Fruit fly (Drosophila melanogaster) whole organism, pupa: ENCODE measurements around the gene Cyp313a1.

Experiments
- CG10348 ChIP-seq: fragments of 200-800 bp; sonication (Bioruptor generic); IDR thresholded peaks from 2 replicates; pipeline ENCODE4 v1.3.6; 2022; ENCODE audit warnings: missing biosample characterization, missing genetic modification characterization
- CG12605 ChIP-seq: fragments of 200-800 bp; sonication (Bioruptor generic); IDR thresholded peaks from 2 replicates; pipeline ENCODE4 v1.3.6; 2022; ENCODE audit warnings: missing biosample characterization, missing genetic modification characterization
- CG13204 ChIP-seq: fragments of 200-800 bp; sonication (Bioruptor generic); optimal IDR thresholded peaks from 2 replicates; lab custom pipeline; 2018; ENCODE audit warnings: missing biosample characterization, mild to moderate bottlenecking, missing genetic modification characterization, moderate library complexity
- CG14655 ChIP-seq: fragments of 200-800 bp; sonication (Bioruptor generic); optimal IDR thresholded peaks from 3 replicates; lab custom pipeline; 2017; ENCODE audit warnings: mild to moderate bottlenecking, missing biosample characterization, missing genetic modification reagents, missing genetic modification characterization
- CG15710 ChIP-seq: fragments of 200-800 bp; sonication (Bioruptor generic); optimal IDR thresholded peaks from 2 replicates; lab custom pipeline; 2018; ENCODE audit warnings: missing biosample characterization, mild to moderate bottlenecking, missing genetic modification characterization, moderate library complexity
- CG17806 ChIP-seq: fragments of 200-800 bp; sonication (Bioruptor generic); optimal IDR thresholded peaks from 2 replicates; lab custom pipeline; 2018; ENCODE audit warnings: missing biosample characterization, mild to moderate bottlenecking, missing genetic modification characterization, moderate library complexity
- CG32121 ChIP-seq: fragments of 200-800 bp; sonication (Bioruptor generic); IDR thresholded peaks from 2 replicates; pipeline ENCODE4 v1.3.6; 2022; ENCODE audit warnings: missing biosample characterization, missing genetic modification characterization
- CG34367 ChIP-seq: fragments of 200-800 bp; sonication (Bioruptor generic); optimal IDR thresholded peaks from 2 replicates; lab custom pipeline; 2018; ENCODE audit warnings: missing biosample characterization, mild to moderate bottlenecking, missing genetic modification characterization
- CG4496 ChIP-seq: fragments of 200-800 bp; sonication (Bioruptor generic); IDR thresholded peaks from 3 replicates; pipeline ENCODE4 v1.3.6; 2022; ENCODE audit warnings: missing biosample characterization, missing genetic modification characterization
- CG8159 ChIP-seq: fragments of 200-800 bp; sonication (Bioruptor generic); optimal IDR thresholded peaks from 3 replicates; lab custom pipeline; 2018; ENCODE audit warnings: missing biosample characterization, mild to moderate bottlenecking, missing genetic modification characterization, moderate library complexity
- CG8301 ChIP-seq: fragments of 200-800 bp; sonication (Bioruptor generic); optimal IDR thresholded peaks from 2 replicates; lab custom pipeline; 2018; ENCODE audit warnings: missing biosample characterization, mild to moderate bottlenecking, missing genetic modification characterization
- CG9948 ChIP-seq: fragments of 200-800 bp; sonication (Bioruptor generic); optimal IDR thresholded peaks from 2 replicates; lab custom pipeline; 2018; ENCODE audit warnings: missing biosample characterization, mild to moderate bottlenecking, missing genetic modification characterization, moderate library complexity
- D1 ChIP-seq: fragments of 200-800 bp; sonication (Bioruptor generic); optimal IDR thresholded peaks from 2 replicates; lab custom pipeline; 2018; ENCODE audit warnings: missing biosample characterization, mild to moderate bottlenecking, missing genetic modification characterization, moderate library complexity
- EcR ChIP-seq: fragments of 200-800 bp; sonication (Bioruptor generic); optimal IDR thresholded peaks from 3 replicates; lab custom pipeline; 2019; ENCODE audit warnings: missing biosample characterization, missing genetic modification characterization, mild to moderate bottlenecking, moderate library complexity, missing genetic modification reagents
- Ets98B ChIP-seq: fragments of 200-800 bp; sonication (Bioruptor generic); IDR thresholded peaks from 2 replicates; pipeline ENCODE4 v1.3.6; 2022; ENCODE audit warnings: missing biosample characterization, missing genetic modification characterization
- Pif1A ChIP-seq: fragments of 200-800 bp; sonication (Bioruptor generic); optimal IDR thresholded peaks from 3 replicates; lab custom pipeline; 2016; ENCODE audit warnings: missing biosample characterization, missing genetic modification characterization
- Pif1B ChIP-seq: fragments of 200-800 bp; sonication (Bioruptor generic); optimal IDR thresholded peaks from 3 replicates; lab custom pipeline; 2016; ENCODE audit warnings: missing biosample characterization, missing genetic modification characterization
- Snoo ChIP-seq: fragments of 200-800 bp; sonication (Bioruptor generic); optimal IDR thresholded peaks from 3 replicates; lab custom pipeline; 2017; ENCODE audit warnings: missing biosample characterization, mild to moderate bottlenecking, missing genetic modification characterization, inconsistent platforms
- fd96Ca ChIP-seq: fragments of 200-800 bp; sonication (Bioruptor generic); IDR thresholded peaks from 3 replicates; pipeline ENCODE4 v1.3.6; 2022; ENCODE audit warnings: missing biosample characterization, missing genetic modification characterization
- gl ChIP-seq: fragments of 200-800 bp; sonication (Bioruptor generic); optimal IDR thresholded peaks from 2 replicates; lab custom pipeline; 2018; ENCODE audit warnings: missing biosample characterization, mild to moderate bottlenecking, missing genetic modification characterization
- rn ChIP-seq: fragments of 200-800 bp; sonication (Bioruptor generic); IDR thresholded peaks from 2 replicates; pipeline ENCODE4 v1.3.6; 2022; ENCODE audit warnings: missing biosample characterization, missing genetic modification characterization

The Cyp313a1 gene

dm6 chr3R:14520749-14521148 lies at the start of gene Cyp313a1:
Gene Cyp313a1 (plus strand): TSS chr3R:14521049.
- TF ChIP-seq CG32121 (GFP tag; lab: Robert Waterston, UW) (no peak), Pif1A (GFP tag; lab: Kevin White, UChicago) (no peak), CG9948 (no peak), CG8301 (tag; lab: Kevin White, UChicago) (no peak), CG8159 (tag; lab: Kevin White, UChicago) (no peak)

DNA sequence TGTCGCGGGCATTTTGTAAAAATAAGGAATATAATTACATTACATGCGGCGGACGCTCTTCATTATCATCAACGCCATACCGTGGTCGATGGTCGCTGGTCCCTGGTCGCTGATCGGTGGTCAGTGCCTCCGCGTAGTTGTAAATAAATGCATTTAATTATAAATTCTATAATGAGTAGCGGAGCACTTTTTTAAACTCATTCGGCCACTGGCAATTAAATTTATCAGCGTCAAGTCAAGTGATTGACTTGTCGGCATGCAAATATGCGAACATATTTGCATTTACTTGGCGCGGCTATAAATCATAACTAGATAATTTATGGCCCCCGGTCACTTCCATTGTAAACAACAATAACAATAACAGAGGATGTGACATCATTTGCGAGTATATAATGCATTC lies 49.4 kb upstream of the Cyp313a1 start:
- TF ChIP-seq CG34367 (tag; lab: Kevin White, UChicago) (no peak), EcR (GFP tag; lab: Kevin White, UChicago) (peak; percentile 75)

- no peak for TF ChIP-seq CG8159 (tag; lab: Kevin White, UChicago)
- TF ChIP-seq CG4496, result no peak
- TF ChIP-seq CG13204 (GFP tag; lab: Kevin White, UChicago), result no peak
- TF ChIP-seq Ets98B, result no peak
- TF ChIP-seq CG34367 (tag; lab: Kevin White, UChicago), result no peak
- no peak for TF ChIP-seq CG12605 (GFP tag; lab: Robert Waterston, UW)
- TF ChIP-seq CG14655 (GFP tag; lab: Kevin White, UChicago), result no peak
- no peak for TF ChIP-seq gl (tag; lab: Kevin White, UChicago)
- TF ChIP-seq Pif1B (GFP tag; lab: Kevin White, UChicago), result no peak
- TF ChIP-seq CG15710 (tag; lab: Kevin White, UChicago), result no peak
- no peak for TF ChIP-seq Snoo (tag; lab: Kevin White, UChicago)
- no peak for TF ChIP-seq rn (GFP tag; lab: Robert Waterston, UW)
- TF ChIP-seq fd96Ca (GFP tag; lab: Robert Waterston, UW), result no peak
Observed at dm6 chr3R:14472580-14473353, 48.1 kb upstream of the Cyp313a1 start.

DNA sequence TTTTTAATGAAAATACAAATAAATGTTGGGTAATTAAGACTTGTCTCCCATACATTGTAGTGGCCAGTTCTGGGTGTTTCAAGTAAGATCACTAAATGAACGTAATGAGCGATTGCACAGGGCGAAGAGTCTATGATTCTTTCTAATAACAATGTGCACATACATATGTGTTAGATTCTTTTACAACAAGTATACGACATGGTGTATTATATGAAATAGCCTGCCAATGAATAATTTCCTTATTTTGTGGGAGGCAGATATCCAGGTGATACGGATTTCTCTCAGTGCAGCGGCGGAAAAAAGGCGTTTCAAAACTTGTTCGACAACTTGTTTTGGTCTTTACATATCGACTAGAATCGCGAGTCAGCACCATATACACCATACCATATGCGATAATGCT lies 47.3 kb upstream of the Cyp313a1 start:
- TF ChIP-seq CG9948, result peak; percentile 72
- peak; percentile 84 for TF ChIP-seq CG14655 (GFP tag; lab: Kevin White, UChicago)
- no peak for TF ChIP-seq CG13204 (GFP tag; lab: Kevin White, UChicago)
- peak; percentile 51 for TF ChIP-seq D1 (tag; lab: Kevin White, UChicago)
- TF ChIP-seq Snoo (tag; lab: Kevin White, UChicago), result no peak
- TF ChIP-seq CG17806, result peak; percentile 72
- TF ChIP-seq CG34367 (tag; lab: Kevin White, UChicago), result peak; percentile 61
- TF ChIP-seq CG12605 (GFP tag; lab: Robert Waterston, UW), result peak; percentile 67; the same call in 1 of the 2 replicates
- peak; percentile 89 for TF ChIP-seq fd96Ca (GFP tag; lab: Robert Waterston, UW)
- peak; percentile 65 for TF ChIP-seq CG8159 (tag; lab: Kevin White, UChicago)
- peak; percentile 89 for TF ChIP-seq CG32121 (GFP tag; lab: Robert Waterston, UW)
- peak; percentile 82 for TF ChIP-seq Ets98B
- TF ChIP-seq CG10348 (GFP tag; lab: Robert Waterston, UW), result 0 out of 2 replicates have a peak, but pooled peaks have one; percentile 35
- no peak for TF ChIP-seq gl (tag; lab: Kevin White, UChicago)
- no peak for TF ChIP-seq rn (GFP tag; lab: Robert Waterston, UW)
- peak; percentile 35 for TF ChIP-seq Pif1B (GFP tag; lab: Kevin White, UChicago)
- TF ChIP-seq CG8301 (tag; lab: Kevin White, UChicago), result peak; percentile 86
- no peak for TF ChIP-seq EcR (GFP tag; lab: Kevin White, UChicago)
- peak; percentile 90 for TF ChIP-seq CG4496
- TF ChIP-seq CG15710 (tag; lab: Kevin White, UChicago), result peak; percentile 45
- TF ChIP-seq Pif1A (GFP tag; lab: Kevin White, UChicago), result peak; percentile 68

DNA sequence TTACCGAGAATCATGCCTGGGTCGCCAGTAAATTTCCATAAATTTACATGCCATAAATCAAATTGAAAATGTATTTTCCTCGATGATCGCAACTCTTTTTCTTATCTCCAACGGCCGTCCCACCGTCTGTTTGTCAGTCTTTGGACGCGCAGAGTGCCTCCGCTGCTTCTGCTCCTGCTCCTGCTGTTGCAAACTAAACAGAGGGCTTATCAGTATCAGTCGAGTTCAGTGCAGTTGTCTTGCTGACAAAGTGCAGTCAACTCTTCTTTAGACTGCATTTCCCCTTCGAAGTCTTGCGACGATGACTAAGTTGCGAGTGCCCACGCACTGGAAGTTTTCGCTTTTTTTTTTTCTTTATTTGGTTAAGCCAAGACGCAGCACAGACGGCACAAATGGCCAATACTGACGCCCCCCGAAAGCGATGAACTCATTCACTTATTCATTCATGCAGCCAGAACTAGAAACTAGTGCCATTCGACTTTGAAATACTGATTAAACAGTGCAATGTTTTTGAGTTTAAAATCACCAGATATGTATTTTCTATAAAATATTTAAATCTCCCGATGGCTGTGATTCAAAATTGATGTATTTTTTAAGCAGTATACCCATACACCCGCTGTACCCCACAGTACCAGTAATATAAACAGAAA lies 46.7 kb upstream of the Cyp313a1 start:
- TF ChIP-seq EcR (GFP tag; lab: Kevin White, UChicago) (peak; percentile 89), CG12605 (GFP tag; lab: Robert Waterston, UW) (no peak), CG4496 (no peak), CG10348 (GFP tag; lab: Robert Waterston, UW) (no peak), CG15710 (tag; lab: Kevin White, UChicago) (peak; percentile 6)

DNA sequence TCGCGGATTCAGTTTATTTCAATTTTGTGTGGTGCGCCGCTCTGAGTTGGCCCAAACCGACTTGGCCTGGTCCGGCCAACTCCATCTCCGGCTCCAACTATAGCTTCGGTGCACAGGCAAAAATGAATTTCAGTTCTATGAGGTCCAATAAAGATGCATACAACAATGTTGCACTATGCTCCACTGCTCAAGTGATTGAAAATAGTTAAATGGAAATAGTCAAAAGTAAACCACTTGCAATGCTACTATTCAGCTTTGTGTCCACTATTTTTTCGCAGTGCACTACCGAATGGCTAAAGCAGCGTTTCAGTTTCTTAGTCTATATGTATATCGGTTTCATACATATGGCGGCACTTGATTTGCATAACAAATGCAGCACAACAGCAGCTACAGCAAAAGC lies 44.6 kb upstream of the Cyp313a1 start:
- TF ChIP-seq CG34367 (tag; lab: Kevin White, UChicago) (peak; percentile 18), CG15710 (tag; lab: Kevin White, UChicago) (peak; percentile 42), CG14655 (GFP tag; lab: Kevin White, UChicago) (peak; percentile 87), Pif1B (GFP tag; lab: Kevin White, UChicago) (peak; percentile 61), CG32121 (GFP tag; lab: Robert Waterston, UW) (peak; percentile 89), gl (tag; lab: Kevin White, UChicago) (no peak), fd96Ca (GFP tag; lab: Robert Waterston, UW) (peak; percentile 96), CG17806 (peak; percentile 70), Pif1A (GFP tag; lab: Kevin White, UChicago) (peak; percentile 70), D1 (tag; lab: Kevin White, UChicago) (no peak), CG12605 (GFP tag; lab: Robert Waterston, UW) (peak; percentile 71), CG10348 (GFP tag; lab: Robert Waterston, UW) (peak; percentile 88), Ets98B (peak; percentile 93), CG8159 (tag; lab: Kevin White, UChicago) (peak; percentile 59), rn (GFP tag; lab: Robert Waterston, UW) (peak; percentile 90), CG8301 (tag; lab: Kevin White, UChicago) (peak; percentile 91), Snoo (tag; lab: Kevin White, UChicago) (peak; percentile 14), CG13204 (GFP tag; lab: Kevin White, UChicago) (no peak), CG9948 (peak; percentile 50), CG4496 (peak; percentile 94), EcR (GFP tag; lab: Kevin White, UChicago) (no peak)
